Worm (Caenorhabditis elegans): ENCODE data around the gene aat-4.
"Not testable (repeated sequence)": the region's sequence is repeated elsewhere in the genome, so short reads cannot be mapped to it uniquely, and the experiment has no call there.

Gene aat-4

ce11 chrIV:6263244-6263643 lies 12.3 kb downstream of the aat-4 start, which contains the start of gene srv-28:
TSS of gene srv-28 (minus strand) at chrIV:6263344.
- TF ChIP-seq snpc-4 (tag; optimal IDR thresholded peaks at IDR 0.05) (no peak), ZK337.2 (GFP tag; IDR thresholded peaks at IDR 0.05) (no peak), aha-1 (tag) (peak; percentile 7), unc-62 (GFP tag; optimal IDR thresholded peaks at IDR 0.05 in 1 of 2) (peak in 1 of 2 experiments; percentile 33), unc-62 (tag; optimal IDR thresholded peaks at IDR 0.05) (no peak), pqm-1 (tag; optimal IDR thresholded peaks at IDR 0.05) (no peak), hmg-1.1 (GFP tag; IDR thresholded peaks at IDR 0.05) (no peak), fkh-10 (GFP tag; optimal IDR thresholded peaks at IDR 0.05) (no peak)

ce11 chrIV:6259732-6260131 lies 15.8 kb downstream of the aat-4 start, which contains the start of gene nlp-16:
TSS of gene nlp-16 (minus strand) at chrIV:6259832.
- TF ChIP-seq zip-2 (tag; optimal IDR thresholded peaks at IDR 0.05) (no peak), egl-43 (GFP tag; IDR thresholded peaks at IDR 0.05) (no peak)

- TF ChIP-seq lim-7 (GFP tag; IDR thresholded peaks at IDR 0.05): no peak
- TF ChIP-seq unc-62 (GFP tag; optimal IDR thresholded peaks at IDR 0.05 in 1 of 2): peak in 1 of 2 experiments; percentile 90
- no peak for TF ChIP-seq unc-62 (tag; optimal IDR thresholded peaks at IDR 0.05)
These were observed 16.6 kb downstream of the aat-4 start for ce11 chrIV:6258967-6259366.

ce11 chrIV:6254635-6255034 lies 20.9 kb downstream of the aat-4 start, which contains the start of gene T13A10.64:
TSS of gene T13A10.64 (plus strand) at chrIV:6254935.
- TF ChIP-seq ctbp-1 (GFP tag; IDR thresholded peaks at IDR 0.05) (no peak), ZK337.2 (GFP tag; IDR thresholded peaks at IDR 0.05) (no peak), ceh-32 (tag; optimal IDR thresholded peaks at IDR 0.05; ENCODE audit: poor library complexity) (no peak), Y48G9A.11 (GFP tag; IDR thresholded peaks at IDR 0.05) (no peak), T26A8.4 (GFP tag; IDR thresholded peaks at IDR 0.05) (no peak), ces-1 (GFP tag; optimal IDR thresholded peaks at IDR 0.05) (no peak), nhr-41 (GFP tag; IDR thresholded peaks at IDR 0.05) (no peak), D1046.2 (GFP tag; IDR thresholded peaks at IDR 0.05) (no peak), vab-7 (GFP tag; IDR thresholded peaks at IDR 0.05) (no peak), nhr-48 (tag; optimal IDR thresholded peaks at IDR 0.05) (no peak), lin-39 (tag; optimal IDR thresholded peaks at IDR 0.05) (no peak), F26F4.8 (GFP tag; conservative IDR thresholded peaks at IDR 0.05) (no peak), php-3 (GFP tag; IDR thresholded peaks at IDR 0.05) (no peak), ceh-20 (GFP tag; IDR thresholded peaks at IDR 0.05) (no peak), Y105C5A.15 (GFP tag; IDR thresholded peaks at IDR 0.05) (no peak), unc-39 (tag; optimal IDR thresholded peaks at IDR 0.05) (no peak), mdt-29 (GFP tag; IDR thresholded peaks at IDR 0.05) (no peak), lim-7 (GFP tag; IDR thresholded peaks at IDR 0.05) (no peak)

ce11 chrIV:6253000-6253399 lies 22.5 kb downstream of the aat-4 start, which contains the start of gene T13A10.2:
TSS of gene T13A10.2 (plus strand) at chrIV:6253300.
- not testable (repeated sequence) for TF ChIP-seq egl-43 (GFP tag; IDR thresholded peaks at IDR 0.05); snpc-1.2 (GFP tag; IDR thresholded peaks at IDR 0.05); ama-1 (optimal IDR thresholded peaks at IDR 0.05)

- TF ChIP-seq hlh-30 (tag; optimal IDR thresholded peaks at IDR 0.05; ENCODE audit: insufficient read depth) (peak; percentile 6), unc-62 (GFP tag; optimal IDR thresholded peaks at IDR 0.05 in 1 of 2) (peak in 1 of 2 experiments; percentile 16), unc-62 (tag; optimal IDR thresholded peaks at IDR 0.05) (no peak), daf-16 (GFP tag; optimal IDR thresholded peaks at IDR 0.05) (no peak), daf-16 (tag; optimal IDR thresholded peaks at IDR 0.05) (no peak), aha-1 (tag) (peak; percentile 44), tag-97 (GFP tag; IDR thresholded peaks at IDR 0.05) (no peak)
These were observed 25.9 kb downstream of the aat-4 start, which contains the start of gene F58F9.1 for ce11 chrIV:6249591-6249990. TSS of gene F58F9.1 (plus strand) at chrIV:6249841.

Data from whole organism, L4 larva.